Worm (Caenorhabditis elegans): ENCODE measurements around the gene srt-69.

srt-69 gene

ce11 chrV:5271487-5271886 is 6.0 kb upstream of the srt-69 start (continued):
- TF ChIP-seq unc-98 (GFP tag; IDR thresholded peaks at IDR 0.05) (no peak), C16A3.4 (tag; optimal IDR thresholded peaks at IDR 0.05) (no peak), rnt-1 (tag; optimal IDR thresholded peaks at IDR 0.05) (peak; percentile 77), egl-13 (tag; optimal IDR thresholded peaks at IDR 0.05) (no peak), fkh-4 (tag; optimal IDR thresholded peaks at IDR 0.05; ENCODE audit: borderline replicate concordance) (no peak), fos-1 (tag; optimal IDR thresholded peaks at IDR 0.05) (no peak), sox-4 (tag; optimal IDR thresholded peaks at IDR 0.05) (peak; percentile 8), egl-27 (tag; optimal IDR thresholded peaks at IDR 0.05) (no peak), ceh-88 (GFP tag; IDR thresholded peaks at IDR 0.05) (no peak), snu-23 (GFP tag; optimal IDR thresholded peaks at IDR 0.05) (peak; percentile 68), mdl-1 (tag; optimal IDR thresholded peaks at IDR 0.05) (peak in 1 of 2 experiments; percentile 93), mep-1 (tag; optimal IDR thresholded peaks at IDR 0.05) (peak; percentile 26), nhr-47 (tag; optimal IDR thresholded peaks at IDR 0.05) (peak; percentile 63), ceh-63 (GFP tag; optimal IDR thresholded peaks at IDR 0.05) (no peak), pax-3 (tag; optimal IDR thresholded peaks at IDR 0.05) (no peak), dpl-1 (GFP tag; optimal IDR thresholded peaks at IDR 0.05) (peak; percentile 16 to 41 (median 23)), ces-1 (GFP tag; optimal IDR thresholded peaks at IDR 0.05) (no peak), lin-35 (GFP tag; optimal IDR thresholded peaks at IDR 0.05) (peak; percentile 34 to 79), isw-1 (GFP tag; IDR thresholded peaks at IDR 0.05) (no peak), lsy-2 (tag; optimal IDR thresholded peaks at IDR 0.05) (peak; percentile 34 to 46), nhr-85 (tag) (peak; percentile 89), pqm-1 (tag; optimal IDR thresholded peaks at IDR 0.05) (peak; percentile 31), nhr-84 (tag; optimal IDR thresholded peaks at IDR 0.05) (no peak), mab-9 (GFP tag; IDR thresholded peaks at IDR 0.05) (no peak), hlh-4 (tag; optimal IDR thresholded peaks at IDR 0.05) (peak; percentile 47), jun-1 (tag; optimal IDR thresholded peaks at IDR 0.05) (peak; percentile 74), zip-4 (GFP tag; optimal IDR thresholded peaks at IDR 0.05) (no peak), lin-13 (GFP tag; optimal IDR thresholded peaks at IDR 0.05) (no peak), pag-3 (tag; optimal IDR thresholded peaks at IDR 0.05; ENCODE audit: borderline replicate concordance, insufficient read depth) (no peak), unc-86 (tag; optimal IDR thresholded peaks at IDR 0.05) (no peak), ets-5 (GFP tag; IDR thresholded peaks at IDR 0.05) (no peak), fkh-10 (GFP tag; optimal IDR thresholded peaks at IDR 0.05) (no peak), lin-14 (GFP tag; optimal IDR thresholded peaks at IDR 0.05) (peak; percentile 91), ceh-82 (tag; optimal IDR thresholded peaks at IDR 0.05) (no peak), irx-1 (tag; optimal IDR thresholded peaks at IDR 0.05) (no peak), tlp-1 (tag; optimal IDR thresholded peaks at IDR 0.05) (no peak), efl-3 (GFP tag; optimal IDR thresholded peaks at IDR 0.05) (no peak), unc-130 (tag; optimal IDR thresholded peaks at IDR 0.05) (peak; percentile 16), tbx-2 (tag; optimal IDR thresholded peaks at IDR 0.05) (peak; percentile 65), snpc-4 (tag; optimal IDR thresholded peaks at IDR 0.05) (no peak), vab-15 (tag; optimal IDR thresholded peaks at IDR 0.05) (no peak), Y116A8C.19 (tag; optimal IDR thresholded peaks at IDR 0.05; ENCODE audit: borderline replicate concordance) (no peak), unc-62 (GFP tag; optimal IDR thresholded peaks at IDR 0.05) (no peak), aha-1 (tag; optimal IDR thresholded peaks at IDR 0.05) (no peak), nhr-11 (tag; optimal IDR thresholded peaks at IDR 0.05) (no peak), ama-1 (optimal IDR thresholded peaks at IDR 0.05) (no peak), elt-2 (tag; optimal IDR thresholded peaks at IDR 0.05) (peak; percentile 92), blmp-1 (tag; optimal IDR thresholded peaks at IDR 0.05) (no peak), skn-1 (tag; optimal IDR thresholded peaks at IDR 0.05) (peak; percentile 10), nhr-28 (tag; optimal IDR thresholded peaks at IDR 0.05) (no peak)
